Worm (Caenorhabditis elegans): ENCODE measurements around the gene lea-1.

Gene lea-1

ce11 chrV:10058748-10059147 lies 47.0 kb downstream of the lea-1 start:
- TF ChIP-seq nhr-2 (tag; optimal IDR thresholded peaks at IDR 0.05) (no peak), zip-8 (tag; optimal IDR thresholded peaks at IDR 0.05) (no peak)

ce11 chrV:10060039-10060438 lies 48.3 kb downstream of the lea-1 start:
- TF ChIP-seq nhr-237 (tag; optimal IDR thresholded peaks at IDR 0.05) (no peak), hlh-1 (tag; optimal IDR thresholded peaks at IDR 0.05) (peak; percentile 68), unc-120 (tag; optimal IDR thresholded peaks at IDR 0.05; ENCODE audit: poor library complexity, severe bottlenecking) (peak; percentile 4)

- TF ChIP-seq elt-1 (tag; optimal IDR thresholded peaks at IDR 0.05; ENCODE audit: borderline replicate concordance, insufficient read depth) (no peak), ceh-83 (GFP tag; optimal IDR thresholded peaks at IDR 0.05) (no peak), hlh-1 (tag; optimal IDR thresholded peaks at IDR 0.05) (no peak), sptf-1 (tag; optimal IDR thresholded peaks at IDR 0.05) (no peak)
These were observed 52.5 kb downstream of the lea-1 start, which contains the start of gene fipr-13 for ce11 chrV:10064221-10064620. fipr-13 (plus strand) TSS chrV:10064521.

ce11 chrV:10065679-10066078 lies 54.0 kb downstream of the lea-1 start:
- no peak for TF ChIP-seq unc-39 (tag; optimal IDR thresholded peaks at IDR 0.05)
- TF ChIP-seq ztf-11 (tag; optimal IDR thresholded peaks at IDR 0.05) = no peak
- TF ChIP-seq zip-8 (tag; optimal IDR thresholded peaks at IDR 0.05) = no peak
- no peak for TF ChIP-seq nhr-237 (tag; optimal IDR thresholded peaks at IDR 0.05)
- TF ChIP-seq ceh-39 (tag; optimal IDR thresholded peaks at IDR 0.05) = no peak
- TF ChIP-seq hlh-1 (tag; optimal IDR thresholded peaks at IDR 0.05) = no peak
- no peak for TF ChIP-seq cnd-1 (tag; optimal IDR thresholded peaks at IDR 0.05)
- TF ChIP-seq elt-1 (tag; optimal IDR thresholded peaks at IDR 0.05; ENCODE audit: borderline replicate concordance, insufficient read depth) = no peak
- TF ChIP-seq lsy-2 (tag; optimal IDR thresholded peaks at IDR 0.05) = no peak
- no peak for TF ChIP-seq ceh-43 (GFP tag; optimal IDR thresholded peaks at IDR 0.05)
- no peak for TF ChIP-seq unc-120 (tag; optimal IDR thresholded peaks at IDR 0.05; ENCODE audit: poor library complexity, severe bottlenecking)

- TF ChIP-seq ces-1 (GFP tag; optimal IDR thresholded peaks at IDR 0.05) (no peak), M03D4.4 (tag; optimal IDR thresholded peaks at IDR 0.05) (no peak), unc-39 (tag; optimal IDR thresholded peaks at IDR 0.05) (no peak), ceh-83 (GFP tag; optimal IDR thresholded peaks at IDR 0.05) (no peak), flh-1 (GFP tag; optimal IDR thresholded peaks at IDR 0.05) (no peak)
These were observed 55.0 kb downstream of the lea-1 start, which contains the start of gene npr-39 for ce11 chrV:10066769-10067168. npr-39 (plus strand) TSS chrV:10067069.

ce11 chrV:10070541-10070940 lies 58.8 kb downstream of the lea-1 start, which contains the start of gene nhr-192:
nhr-192 (minus strand) TSS chrV:10070641.
- TF ChIP-seq ces-1 (GFP tag; optimal IDR thresholded peaks at IDR 0.05) = no peak
- TF ChIP-seq unc-120 (tag; optimal IDR thresholded peaks at IDR 0.05; ENCODE audit: poor library complexity, severe bottlenecking) = no peak
- TF ChIP-seq nhr-2 (tag; optimal IDR thresholded peaks at IDR 0.05) = no peak
- no peak for TF ChIP-seq mab-5 (tag; optimal IDR thresholded peaks at IDR 0.05)
- TF ChIP-seq mls-2 (tag; optimal IDR thresholded peaks at IDR 0.05) = no peak
- no peak for TF ChIP-seq drap-1 (GFP tag; optimal IDR thresholded peaks at IDR 0.05)
- TF ChIP-seq tbx-8 (GFP tag; optimal IDR thresholded peaks at IDR 0.05) = no peak
- no peak for TF ChIP-seq unc-62 (GFP tag; optimal IDR thresholded peaks at IDR 0.05)

- TF ChIP-seq nhr-2 (tag; optimal IDR thresholded peaks at IDR 0.05) (no peak), lin-13 (tag; optimal IDR thresholded peaks at IDR 0.05) (no peak), pha-4 (tag; optimal IDR thresholded peaks at IDR 0.05) (no peak), elt-1 (tag; optimal IDR thresholded peaks at IDR 0.05; ENCODE audit: borderline replicate concordance, insufficient read depth) (no peak), ceh-43 (GFP tag; optimal IDR thresholded peaks at IDR 0.05) (no peak), ham-2 (GFP tag; optimal IDR thresholded peaks at IDR 0.05) (no peak), zip-8 (tag; optimal IDR thresholded peaks at IDR 0.05) (no peak), nhr-237 (tag; optimal IDR thresholded peaks at IDR 0.05) (no peak), lin-32 (GFP tag; optimal IDR thresholded peaks at IDR 0.05) (no peak), lsy-2 (tag; optimal IDR thresholded peaks at IDR 0.05) (no peak), unc-62 (GFP tag; optimal IDR thresholded peaks at IDR 0.05) (no peak), sptf-1 (tag; optimal IDR thresholded peaks at IDR 0.05) (no peak), nhr-76 (tag; optimal IDR thresholded peaks at IDR 0.05) (no peak)
These were observed 61.0 kb downstream of the lea-1 start for ce11 chrV:10072721-10073120.
